Worm (Caenorhabditis elegans) whole organism, midembryonic: Measurements from ENCODE around the gene F09G8.5.

ENCODE experiments used
- T22C8.4 ChIP-seq: fragments of 200-800 bp; sonication (Bioruptor generic); IDR thresholded peaks from 2 replicates; pipeline ENCODE4 v1.3.6; 2022; ENCODE audit warnings: missing genetic modification characterization, missing compliant biosample characterization
- flt-1 ChIP-seq: fragments of 200-800 bp; sonication (Bioruptor generic); IDR thresholded peaks from 2 replicates; pipeline ENCODE4 v1.3.6; 2022; ENCODE audit warnings: missing genetic modification characterization, missing compliant biosample characterization
- klf-2 ChIP-seq: fragments of 200-800 bp; sonication (Bioruptor generic); conservative IDR thresholded peaks from 2 replicates; pipeline ENCODE4 v1.3.6; 2022; ENCODE audit warnings: missing genetic modification reagents, missing genetic modification characterization, missing compliant biosample characterization
- ref-1 ChIP-seq: fragments of 200-800 bp; sonication (Bioruptor generic); conservative IDR thresholded peaks from 2 replicates; pipeline ENCODE4 v1.3.6; 2022; ENCODE audit warnings: missing genetic modification reagents, missing genetic modification characterization, missing compliant biosample characterization
- tab-1 ChIP-seq: fragments of 200-800 bp; sonication (Bioruptor generic); IDR thresholded peaks from 2 replicates; pipeline ENCODE4 v1.3.6; 2022; ENCODE audit warnings: missing genetic modification characterization, missing compliant biosample characterization
- ztf-29 ChIP-seq: fragments of 200-800 bp; sonication (Bioruptor generic); IDR thresholded peaks from 2 replicates; pipeline ENCODE4 v1.3.6; 2022; ENCODE audit warnings: missing genetic modification reagents, missing genetic modification characterization, missing compliant biosample characterization

DNA sequence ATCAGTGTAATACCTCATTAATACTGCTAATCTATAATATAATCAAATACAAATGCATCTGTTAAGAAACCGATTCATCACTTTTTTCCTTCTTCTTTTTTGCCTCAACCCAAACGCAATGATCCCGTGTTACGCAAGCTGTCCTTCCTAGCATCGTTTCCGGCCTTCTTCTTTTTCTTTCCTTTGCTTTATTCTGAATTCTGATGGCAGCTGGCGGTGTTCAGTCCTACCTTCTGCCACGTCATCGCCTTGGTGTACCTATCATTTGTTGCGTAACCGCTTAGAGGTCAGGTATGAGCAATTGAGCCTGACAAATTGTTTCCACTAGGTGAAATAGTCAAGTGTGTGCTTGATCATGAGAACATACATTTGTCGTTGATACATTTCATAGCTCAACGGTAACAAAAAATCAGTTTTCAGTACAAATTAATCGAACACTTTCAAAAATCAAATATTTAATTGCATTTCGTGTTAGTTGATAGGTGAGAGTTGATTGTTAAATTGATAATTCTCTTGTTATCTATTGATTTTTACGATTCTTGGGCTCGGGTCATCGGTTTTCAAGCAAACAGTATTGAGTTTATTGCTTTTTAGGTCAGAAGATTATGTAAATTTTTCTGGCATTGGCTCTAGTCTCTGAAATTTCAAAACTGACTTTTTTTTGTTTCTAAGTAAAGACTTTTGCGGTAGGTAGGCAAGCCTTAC is 43.6 kb downstream of the F09G8.5 start:
- TF ChIP-seq ref-1 (GFP tag; lab: Robert Waterston, UW) (no peak), tab-1 (GFP tag; lab: Robert Waterston, UW) (no peak), ztf-29 (GFP tag; lab: Robert Waterston, UW) (no peak), klf-2 (no peak), flt-1 (GFP tag; lab: Robert Waterston, UW) (no peak), T22C8.4 (GFP tag; lab: Robert Waterston, UW) (no peak)
